Worm (Caenorhabditis elegans) whole organism, young adult: ENCODE data around the gene gpc-1.

Experiments used
- C17E4.6 ChIP-seq: fragments of 200-800 bp; sonication (Bioruptor generic); IDR thresholded peaks from 2 replicates; pipeline ENCODE4 v1.3.6; 2022; ENCODE audit warnings: missing genetic modification reagents, missing genetic modification characterization, missing compliant biosample characterization
- F23B12.7 ChIP-seq: sonication (generic microtip); optimal IDR thresholded peaks from 2 replicates; lab custom pipeline; 2017; ENCODE audit warnings: missing genetic modification characterization, mild to moderate bottlenecking, missing compliant biosample characterization, antibody characterized with exemption, moderate library complexity; ENCODE audit not compliant: insufficient read depth
- F57C9.4 ChIP-seq: sonication (generic microtip); optimal IDR thresholded peaks from 2 replicates; lab custom pipeline; 2017; ENCODE audit warnings: mild to moderate bottlenecking, missing genetic modification characterization, missing compliant biosample characterization
- T26A5.8 ChIP-seq: sonication (generic microtip); optimal IDR thresholded peaks from 2 replicates; lab custom pipeline; 2016; ENCODE audit warnings: missing genetic modification characterization, missing compliant biosample characterization
- Y53F4B.3 ChIP-seq: fragments of 200-800 bp; sonication (Bioruptor generic); IDR thresholded peaks from 2 replicates; pipeline ENCODE4 v1.3.6; 2022; ENCODE audit warnings: missing genetic modification reagents, missing genetic modification characterization, missing compliant biosample characterization
- Y53G8AR.9 ChIP-seq: fragments of 200-800 bp; sonication (Bioruptor generic); conservative IDR thresholded peaks from 2 replicates; pipeline ENCODE4 v1.3.6; 2022; ENCODE audit warnings: missing genetic modification reagents, missing genetic modification characterization, missing compliant biosample characterization
- Y79H2A.3 ChIP-seq: fragments of 200-800 bp; sonication (Bioruptor generic); conservative IDR thresholded peaks from 2 replicates; pipeline ENCODE4 v1.3.6; 2022; ENCODE audit warnings: missing genetic modification reagents, missing genetic modification characterization, missing compliant biosample characterization
- attf-6 ChIP-seq: fragments of 200-800 bp; sonication (Bioruptor generic); IDR thresholded peaks from 2 replicates; pipeline ENCODE4 v1.3.6; 2022; ENCODE audit warnings: missing genetic modification reagents, missing genetic modification characterization, missing compliant biosample characterization
- ccch-3 ChIP-seq: fragments of 200-800 bp; sonication (Bioruptor generic); optimal IDR thresholded peaks from 2 replicates; lab custom pipeline; 2018; ENCODE audit warnings: mild to moderate bottlenecking, missing genetic modification characterization, missing compliant biosample characterization
- cebp-1 ChIP-seq, 2 experiments: fragments of 200-800 bp in 1 of 2; sonication (Bioruptor generic) in 1 of 2; sonication (generic microtip) in 1 of 2; IDR thresholded peaks in 1 of 2; optimal IDR thresholded peaks in 1 of 2; 2 replicates each; pipeline versions ENCODE4 v1.3.6 to Lab custom; 2017 to 2022; ENCODE audit warnings: missing compliant biosample characterization in 2 of 2, missing genetic modification characterization in 2 of 2, mild to moderate bottlenecking in 1 of 2, missing genetic modification reagents in 1 of 2, moderate library complexity in 1 of 2
- ceh-27 ChIP-seq: fragments of 200-800 bp; sonication (Bioruptor generic); optimal IDR thresholded peaks from 2 replicates; lab custom pipeline; 2018; ENCODE audit warnings: mild to moderate bottlenecking, missing genetic modification characterization, moderate library complexity, missing compliant biosample characterization
- ceh-40 ChIP-seq: fragments of 200-800 bp; sonication (Bioruptor generic); IDR thresholded peaks from 2 replicates; pipeline ENCODE4 v1.3.6; 2022; ENCODE audit warnings: missing genetic modification characterization, missing compliant biosample characterization
- die-1 ChIP-seq: sonication (generic microtip); optimal IDR thresholded peaks from 2 replicates; lab custom pipeline; 2016; ENCODE audit warnings: missing genotype, mild to moderate bottlenecking, missing genetic modification characterization, missing compliant biosample characterization
- dox-1 ChIP-seq: fragments of 200-800 bp; sonication (Bioruptor generic); IDR thresholded peaks from 2 replicates; pipeline ENCODE4 v1.3.6; 2022; ENCODE audit warnings: missing genetic modification reagents, missing genetic modification characterization, missing compliant biosample characterization
- egl-18 ChIP-seq: fragments of 200-800 bp; sonication (Bioruptor generic); IDR thresholded peaks from 2 replicates; pipeline ENCODE4 v1.3.6; 2022; ENCODE audit warnings: missing genetic modification reagents, missing genetic modification characterization, missing compliant biosample characterization
- hmg-1.2 ChIP-seq: fragments of 200-800 bp; sonication (Bioruptor generic); IDR thresholded peaks from 2 replicates; pipeline ENCODE4 v1.3.6; 2022; ENCODE audit warnings: missing genetic modification reagents, missing genetic modification characterization, missing compliant biosample characterization
- let-526 ChIP-seq: fragments of 200-800 bp; sonication (Bioruptor generic); IDR thresholded peaks from 2 replicates; pipeline ENCODE4 v1.3.6; 2022; ENCODE audit warnings: missing genetic modification reagents, missing genetic modification characterization, missing compliant biosample characterization
- let-607 ChIP-seq, 2 experiments: fragments of 200-800 bp in 1 of 2; sonication (Bioruptor generic) in 1 of 2; sonication (generic microtip) in 1 of 2; optimal IDR thresholded peaks; 2 replicates each; lab custom pipeline; 2016 to 2018; ENCODE audit warnings: mild to moderate bottlenecking in 2 of 2, missing compliant biosample characterization in 2 of 2, missing genetic modification characterization in 2 of 2, moderate library complexity in 2 of 2, missing genotype in 1 of 2
- lin-26 ChIP-seq: fragments of 200-800 bp; sonication (Bioruptor generic); IDR thresholded peaks from 2 replicates; pipeline ENCODE4 v1.3.6; 2022; ENCODE audit warnings: missing genetic modification reagents, missing genetic modification characterization, missing compliant biosample characterization
- lin-40 ChIP-seq: sonication (generic microtip); optimal IDR thresholded peaks from 2 replicates; lab custom pipeline; 2016; ENCODE audit warnings: missing genetic modification characterization, mild to moderate bottlenecking, missing compliant biosample characterization, missing genotype, missing genetic modification reagents
- lsy-27 ChIP-seq: sonication (generic microtip); optimal IDR thresholded peaks from 2 replicates; lab custom pipeline; 2017; ENCODE audit warnings: missing genetic modification characterization, mild to moderate bottlenecking, missing compliant biosample characterization, antibody characterized with exemption, missing genotype, borderline replicate concordance; ENCODE audit not compliant: insufficient read depth
- madf-10 ChIP-seq: sonication (generic microtip); optimal IDR thresholded peaks from 2 replicates; lab custom pipeline; 2016; ENCODE audit warnings: mild to moderate bottlenecking, missing genetic modification characterization, missing compliant biosample characterization
- madf-8 ChIP-seq: fragments of 200-800 bp; sonication (Bioruptor generic); conservative IDR thresholded peaks from 2 replicates; pipeline ENCODE4 v1.3.6; 2022; ENCODE audit warnings: missing genetic modification reagents, missing genetic modification characterization, missing compliant biosample characterization
- nfya-1 ChIP-seq: sonication (generic microtip); optimal IDR thresholded peaks from 2 replicates; lab custom pipeline; 2017; ENCODE audit warnings: antibody characterized with exemption, missing compliant biosample characterization, missing genetic modification characterization, borderline replicate concordance; ENCODE audit not compliant: insufficient read depth
- nhr-120 ChIP-seq: fragments of 200-800 bp; sonication (Bioruptor generic); IDR thresholded peaks from 2 replicates; pipeline ENCODE4 v1.3.6; 2022; ENCODE audit warnings: missing genetic modification characterization, missing compliant biosample characterization
- nhr-179 ChIP-seq: sonication (generic microtip); optimal IDR thresholded peaks from 2 replicates; lab custom pipeline; 2016; ENCODE audit warnings: mild to moderate bottlenecking, missing genetic modification characterization, missing compliant biosample characterization
- nhr-80 ChIP-seq: sonication (generic microtip); optimal IDR thresholded peaks from 2 replicates; lab custom pipeline; 2016; ENCODE audit warnings: missing genetic modification characterization, missing compliant biosample characterization
- pha-4 ChIP-seq: fragments of 150-350 bp; sonication (generic microtip); optimal IDR thresholded peaks from 2 replicates; lab custom pipeline; 2014; ENCODE audit warnings: missing biosample characterization, missing genetic modification reagents, missing genetic modification characterization
- rec-8 ChIP-seq, 2 experiments: sonication (generic microtip); optimal IDR thresholded peaks; 2 replicates each; lab custom pipeline; 2016; ENCODE audit warnings: mild to moderate bottlenecking in 2 of 2, missing genetic modification characterization in 2 of 2, missing genetic modification reagents in 2 of 2, missing genotype in 2 of 2, missing biosample characterization in 1 of 2, missing compliant biosample characterization in 1 of 2, moderate library complexity in 1 of 2
- repo-1 ChIP-seq: sonication (generic microtip); optimal IDR thresholded peaks from 2 replicates; lab custom pipeline; 2017; ENCODE audit warnings: mild to moderate bottlenecking, missing genetic modification characterization, missing compliant biosample characterization
- snpc-1.1 ChIP-seq: sonication (generic microtip); optimal IDR thresholded peaks from 2 replicates; lab custom pipeline; 2017; ENCODE audit warnings: missing genetic modification characterization, mild to moderate bottlenecking, missing compliant biosample characterization, antibody characterized with exemption, moderate library complexity, missing genotype, missing genetic modification reagents; ENCODE audit not compliant: insufficient read depth
- snpc-1.3 ChIP-seq: sonication (generic microtip); optimal IDR thresholded peaks from 2 replicates; lab custom pipeline; 2017; ENCODE audit warnings: missing genetic modification characterization, mild to moderate bottlenecking, missing compliant biosample characterization, antibody characterized with exemption, moderate library complexity, missing genotype, missing genetic modification reagents; ENCODE audit not compliant: insufficient read depth
- somi-1 ChIP-seq: fragments of 200-800 bp; sonication (Bioruptor generic); optimal IDR thresholded peaks from 2 replicates; lab custom pipeline; 2018; ENCODE audit warnings: mild to moderate bottlenecking, missing genetic modification characterization, missing compliant biosample characterization
- tbp1 ChIP-seq: fragments of 200-800 bp; sonication (Bioruptor generic); optimal IDR thresholded peaks from 2 replicates; lab custom pipeline; 2018; ENCODE audit warnings: mild to moderate bottlenecking, missing genetic modification characterization, missing compliant biosample characterization
- tlf-1 ChIP-seq: fragments of 200-800 bp; sonication (Bioruptor generic); optimal IDR thresholded peaks from 2 replicates; lab custom pipeline; 2018; ENCODE audit warnings: mild to moderate bottlenecking, missing genetic modification characterization, missing compliant biosample characterization
- unc-130 ChIP-seq: sonication (generic microtip); optimal IDR thresholded peaks from 2 replicates; lab custom pipeline; 2016; ENCODE audit warnings: missing genetic modification reagents, missing genetic modification characterization, missing compliant biosample characterization
- zfh-2 ChIP-seq: fragments of 200-800 bp; sonication (Bioruptor generic); conservative IDR thresholded peaks from 2 replicates; pipeline ENCODE4 v1.3.6; 2022; ENCODE audit warnings: missing genetic modification reagents, missing genetic modification characterization, missing compliant biosample characterization
- ztf-6 ChIP-seq: fragments of 200-800 bp; sonication (Bioruptor generic); IDR thresholded peaks from 2 replicates; pipeline ENCODE4 v1.3.6; 2022; ENCODE audit warnings: missing genetic modification reagents, missing genetic modification characterization, missing compliant biosample characterization

gpc-1 gene

ce11 chrX:12860711-12861287, 24.0 kb downstream of the gpc-1 start, which contains the start of gene T14G8.3 (continued):
- TF ChIP-seq let-607 (tag; optimal IDR thresholded peaks at IDR 0.05; lab: Kevin White, UChicago) (peak; percentile 96 to 98), rec-8 (tag; optimal IDR thresholded peaks at IDR 0.05; lab: Kevin White, UChicago) (no peak), let-526 (GFP tag; lab: Robert Waterston, UW) (no peak), Y79H2A.3 (GFP tag; lab: Robert Waterston, UW) (no peak), snpc-1.3 (tag; lab: Kevin White, UChicago) (no peak), lsy-27 (tag; lab: Kevin White, UChicago) (no peak), snpc-1.1 (tag; lab: Kevin White, UChicago) (no peak), C17E4.6 (GFP tag; lab: Robert Waterston, UW) (no peak), Y53F4B.3 (GFP tag; lab: Robert Waterston, UW) (no peak), unc-130 (GFP tag; lab: Kevin White, UChicago) (no peak), zfh-2 (GFP tag; lab: Robert Waterston, UW) (no peak), egl-18 (GFP tag; lab: Robert Waterston, UW) (no peak), madf-8 (GFP tag; lab: Robert Waterston, UW) (no peak), pha-4 (tag; lab: Kevin White, UChicago) (no peak), attf-6 (no peak), tbp1 (GFP tag; lab: Kevin White, UChicago) (peak; percentile 17), F23B12.7 (tag; lab: Kevin White, UChicago) (no peak), hmg-1.2 (GFP tag; lab: Robert Waterston, UW) (no peak), nfya-1 (no peak), nhr-120 (GFP tag; lab: Robert Waterston, UW) (no peak), dox-1 (GFP tag; lab: Robert Waterston, UW) (0 out of 2 replicates have a peak, but pooled peaks have one; percentile 30), ccch-3 (no peak), madf-10 (tag; lab: Kevin White, UChicago) (no peak), F57C9.4 (no peak), Y53G8AR.9 (GFP tag; lab: Robert Waterston, UW) (no peak), T26A5.8 (tag; lab: Kevin White, UChicago) (no peak), nhr-80 (peak; percentile 69), ceh-40 (GFP tag; lab: Robert Waterston, UW) (no peak), ztf-6 (GFP tag; lab: Robert Waterston, UW) (no peak), nhr-179 (tag; lab: Kevin White, UChicago) (no peak), lin-40 (tag; lab: Kevin White, UChicago) (peak; percentile 44), repo-1 (tag; lab: Kevin White, UChicago) (no peak), lin-26 (GFP tag; lab: Robert Waterston, UW) (no peak), cebp-1 (GFP tag; IDR thresholded peaks at IDR 0.05; lab: Robert Waterston, UW) (no peak), cebp-1 (tag; optimal IDR thresholded peaks at IDR 0.05; lab: Kevin White, UChicago) (no peak), die-1 (tag; lab: Kevin White, UChicago) (no peak), ceh-27 (GFP tag; lab: Kevin White, UChicago) (no peak), somi-1 (no peak), tlf-1 (GFP tag; lab: Kevin White, UChicago) (no peak)
